Worm (Caenorhabditis elegans): Measurements from ENCODE around the gene C23F12.3.

C23F12.3 gene

ce11 chrX:9391345-9391744 lies at the start of gene C23F12.3:
Gene C23F12.3 (plus strand): TSS chrX:9391645.
- no peak for TF ChIP-seq zfp-3 (GFP tag; conservative IDR thresholded peaks at IDR 0.05)
- TF ChIP-seq lin-29 (GFP tag; IDR thresholded peaks at IDR 0.05): no peak
- TF ChIP-seq snpc-4 (tag; optimal IDR thresholded peaks at IDR 0.05): no peak
- no peak for TF ChIP-seq php-3 (GFP tag; IDR thresholded peaks at IDR 0.05)
- TF ChIP-seq F44E2.7 (GFP tag; IDR thresholded peaks at IDR 0.05): no peak
- no peak for TF ChIP-seq nhr-111 (GFP tag; optimal IDR thresholded peaks at IDR 0.05)
- TF ChIP-seq daf-16 (GFP tag; optimal IDR thresholded peaks at IDR 0.05): no peak
- no peak for TF ChIP-seq daf-16 (tag; optimal IDR thresholded peaks at IDR 0.05)
- no peak for TF ChIP-seq ceh-44 (GFP tag; IDR thresholded peaks at IDR 0.05)
- no peak for TF ChIP-seq nhr-10 (tag; optimal IDR thresholded peaks at IDR 0.05)
- no peak for TF ChIP-seq Y48G9A.11 (GFP tag; IDR thresholded peaks at IDR 0.05)
- no peak for TF ChIP-seq mxl-3 (GFP tag; optimal IDR thresholded peaks at IDR 0.05)
- no peak for TF ChIP-seq arid-1 (GFP tag; conservative IDR thresholded peaks at IDR 0.05)

DNA sequence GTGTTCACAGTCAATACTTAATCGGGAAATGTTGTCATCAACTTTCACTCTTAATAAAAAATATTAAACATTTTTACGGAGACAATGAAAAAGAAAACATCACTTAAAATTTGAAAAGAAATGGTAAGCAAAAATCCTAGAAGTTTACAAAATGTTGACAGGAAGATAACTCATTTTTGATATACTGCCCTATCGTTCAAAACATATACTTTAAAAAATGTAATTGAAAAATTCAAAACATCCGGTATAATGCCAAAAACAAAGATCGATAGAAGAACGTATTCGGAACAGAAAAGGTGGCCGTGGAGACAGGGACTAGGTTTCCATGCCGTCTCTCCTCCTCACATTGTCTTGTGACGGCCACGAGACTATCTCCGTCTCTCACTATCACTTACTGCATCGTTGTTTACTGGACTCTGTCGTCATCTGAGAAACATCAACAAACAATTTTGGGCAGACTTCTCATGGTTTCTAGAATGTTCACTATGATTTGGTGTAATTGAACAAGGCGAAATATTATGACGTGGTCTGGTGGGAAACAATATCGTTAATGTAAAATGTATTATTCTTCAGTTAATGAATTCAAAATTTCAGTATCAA lies 44.0 kb upstream of the C23F12.3 start, which contains the start of gene oga-1:
oga-1 (minus strand) TSS at position 51 of the 600 bp plus-strand sequence.
- no peak for TF ChIP-seq php-3 (GFP tag; IDR thresholded peaks at IDR 0.05)
- TF ChIP-seq nhr-25 (tag; optimal IDR thresholded peaks at IDR 0.05; ENCODE audit: borderline replicate concordance, insufficient read depth): no peak
- TF ChIP-seq ceh-82 (tag; optimal IDR thresholded peaks at IDR 0.05): no peak
- TF ChIP-seq arid-1 (GFP tag; conservative IDR thresholded peaks at IDR 0.05): no peak
- no peak for TF ChIP-seq mxl-2 (GFP tag; conservative IDR thresholded peaks at IDR 0.05)
- TF ChIP-seq lir-3 (tag; optimal IDR thresholded peaks at IDR 0.05): no peak
- no peak for TF ChIP-seq hif-1 (tag; optimal IDR thresholded peaks at IDR 0.05)
- peak; percentile 50; the same call in 1 of the 2 replicates for TF ChIP-seq nhr-42 (GFP tag; IDR thresholded peaks at IDR 0.05)
- TF ChIP-seq ama-1 (optimal IDR thresholded peaks at IDR 0.05): no peak
- no peak for TF ChIP-seq ceh-44 (GFP tag; IDR thresholded peaks at IDR 0.05)
- no peak for TF ChIP-seq nhr-102 (tag; optimal IDR thresholded peaks at IDR 0.05)
- TF ChIP-seq ztf-7 (tag; optimal IDR thresholded peaks at IDR 0.05): peak; percentile 76
- TF ChIP-seq unc-130 (GFP tag; optimal IDR thresholded peaks at IDR 0.05): no peak
- no peak for TF ChIP-seq jun-1 (tag; optimal IDR thresholded peaks at IDR 0.05)
- no peak for TF ChIP-seq attf-4 (tag; optimal IDR thresholded peaks at IDR 0.05)
- TF ChIP-seq zfp-2 (tag; optimal IDR thresholded peaks at IDR 0.05): no peak
- TF ChIP-seq nhr-76 (tag; optimal IDR thresholded peaks at IDR 0.05): no peak
- TF ChIP-seq unc-62 (GFP tag; optimal IDR thresholded peaks at IDR 0.05 in 1 of 2): no peak
- TF ChIP-seq unc-62 (tag; optimal IDR thresholded peaks at IDR 0.05): no peak
- TF ChIP-seq ceh-62 (tag; optimal IDR thresholded peaks at IDR 0.05): no peak
- TF ChIP-seq Y75B8A.6 (GFP tag; IDR thresholded peaks at IDR 0.05): no peak
- peak; percentile 85 for TF ChIP-seq dmd-6 (GFP tag; IDR thresholded peaks at IDR 0.05)
- peak; percentile 24; the same call in 1 of the 2 replicates for TF ChIP-seq dmd-9 (GFP tag; IDR thresholded peaks at IDR 0.05)
- TF ChIP-seq daf-16 (GFP tag; optimal IDR thresholded peaks at IDR 0.05): no peak
- peak; percentile 98 for TF ChIP-seq daf-16 (tag; optimal IDR thresholded peaks at IDR 0.05)
- 0 out of 2 replicates have a peak, but pooled peaks have one; percentile 34 for TF ChIP-seq tra-1 (GFP tag; IDR thresholded peaks at IDR 0.05)
- no peak for TF ChIP-seq unc-39 (tag; optimal IDR thresholded peaks at IDR 0.05)
- TF ChIP-seq T26A8.4 (GFP tag; IDR thresholded peaks at IDR 0.05): no peak
- TF ChIP-seq spr-3 (GFP tag; optimal IDR thresholded peaks at IDR 0.05): no peak
- no peak for TF ChIP-seq set-16 (GFP tag; IDR thresholded peaks at IDR 0.05)
- TF ChIP-seq pqm-1 (tag; optimal IDR thresholded peaks at IDR 0.05): no peak
- TF ChIP-seq nhr-6 (tag; optimal IDR thresholded peaks at IDR 0.05): peak; percentile 87
- peak; percentile 95 for TF ChIP-seq hlh-11 (tag; optimal IDR thresholded peaks at IDR 0.05)
- no peak for TF ChIP-seq lin-15B (tag; optimal IDR thresholded peaks at IDR 0.05)
- peak; percentile 90 to 97 for TF ChIP-seq mdl-1 (tag; optimal IDR thresholded peaks at IDR 0.05)
- TF ChIP-seq D1046.2 (GFP tag; IDR thresholded peaks at IDR 0.05): no peak
- TF ChIP-seq dmd-8 (GFP tag; IDR thresholded peaks at IDR 0.05): no peak
- TF ChIP-seq egl-43 (GFP tag; IDR thresholded peaks at IDR 0.05): no peak
- no peak for TF ChIP-seq nhr-10 (tag; optimal IDR thresholded peaks at IDR 0.05)
- no peak for TF ChIP-seq aly-2 (tag; optimal IDR thresholded peaks at IDR 0.05)
- peak; percentile 76 for TF ChIP-seq hmg-1.1 (GFP tag; IDR thresholded peaks at IDR 0.05)
- TF ChIP-seq skn-1 (tag; optimal IDR thresholded peaks at IDR 0.05): no peak
- no peak for TF ChIP-seq ceh-20 (GFP tag; IDR thresholded peaks at IDR 0.05)
